Worm (Caenorhabditis elegans): Measurements from ENCODE around the gene T23F11.2.

DNA sequence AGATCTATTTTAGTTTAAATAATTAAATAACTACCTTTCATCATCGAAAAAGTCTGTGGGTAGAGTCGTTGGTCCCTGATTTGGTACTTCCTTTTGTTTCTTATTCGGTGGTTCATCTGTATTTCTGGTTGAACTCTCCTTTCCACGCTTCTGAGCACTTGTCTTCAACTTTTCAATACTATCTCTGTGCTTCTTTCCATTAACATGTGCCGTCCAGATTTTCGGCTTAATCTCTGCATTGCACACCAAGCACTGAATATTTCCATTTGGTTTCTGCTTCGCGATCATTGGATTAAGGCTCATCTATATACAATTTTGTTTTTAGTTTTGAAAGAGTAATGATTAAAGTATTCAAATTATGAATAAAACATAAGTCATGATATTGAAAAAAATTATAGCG is 44.6 kb upstream of the T23F11.2 start, which contains the start of gene sel-13:
- TF ChIP-seq sup-37 (GFP tag; optimal IDR thresholded peaks at IDR 0.05), result no peak
- TF ChIP-seq vab-15 (tag; optimal IDR thresholded peaks at IDR 0.05), result no peak
- TF ChIP-seq unc-62 (GFP tag; optimal IDR thresholded peaks at IDR 0.05), result no peak
- no peak for TF ChIP-seq aly-2 (tag; optimal IDR thresholded peaks at IDR 0.05)
- no peak for TF ChIP-seq F16B12.6 (tag; optimal IDR thresholded peaks at IDR 0.05)
- TF ChIP-seq zag-1 (tag; optimal IDR thresholded peaks at IDR 0.05), result no peak
- no peak for TF ChIP-seq mdl-1 (tag; optimal IDR thresholded peaks at IDR 0.05)
- no peak for TF ChIP-seq skn-1 (tag; optimal IDR thresholded peaks at IDR 0.05)

All from whole organism, L1 larva.